ENCODE assay signal across 4 fruit fly cellular contexts in the genomic region with DNA sequence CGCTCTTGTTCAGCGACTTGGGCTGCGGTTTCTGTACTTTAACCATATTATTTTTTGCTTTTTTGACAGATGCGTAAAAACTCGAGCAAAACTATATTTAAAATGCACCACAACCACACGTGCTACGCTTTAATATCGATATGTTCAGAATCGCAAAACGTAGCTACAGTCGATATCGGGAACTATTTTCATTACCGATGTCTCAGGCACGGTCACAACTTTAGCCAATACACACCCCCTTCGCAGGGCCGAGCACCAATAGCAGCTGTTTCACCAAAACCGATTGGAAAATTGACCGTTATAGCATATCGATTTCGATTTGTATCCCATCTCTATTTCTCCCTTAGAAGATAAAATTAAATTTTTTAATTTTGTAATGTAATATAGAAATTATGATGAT.
TF ChIP-seq lines count a peak whose summit lies in the region.

Gene CG13096 (minus strand): TSS at position 144 of the 400 bp plus-strand sequence.

- TF ChIP-seq CTCF in S2 (optimal IDR thresholded peaks at IDR 0.05; lab: Kevin White, UChicago): peak; percentile 63 to 66
- TF ChIP-seq CTCF in whole organism, embryonic (GFP tag; optimal IDR thresholded peaks at IDR 0.05; lab: Kevin White, UChicago): peak; percentile 47

TF ChIP-seq in whole organism, adult, 20 proteins besides CTCF, POLR2A, EP300 and RAD21:
- TF ChIP-seq CG7101 (tag; optimal IDR thresholded peaks at IDR 0.05; lab: Kevin White, UChicago) (peak; percentile 24), bab1 (GFP tag; optimal IDR thresholded peaks at IDR 0.05; lab: Kevin White, UChicago) (peak; percentile 80), kay (GFP tag; lab: Kevin White, UChicago; ENCODE audit: borderline replicate concordance) (no peak), Hr96 (GFP tag; optimal IDR thresholded peaks at IDR 0.05; lab: Kevin White, UChicago) (no peak), Mnt (GFP tag; optimal IDR thresholded peaks at IDR 0.05; lab: Kevin White, UChicago) (peak; percentile 100), CG1620 (GFP tag; optimal IDR thresholded peaks at IDR 0.05; lab: Kevin White, UChicago) (peak; percentile 38), Crg-1 (GFP tag; optimal IDR thresholded peaks at IDR 0.05; lab: Kevin White, UChicago) (peak; percentile 6), ovo (GFP tag; optimal IDR thresholded peaks at IDR 0.05; lab: Kevin White, UChicago) (peak; percentile 53)
TF ChIP-seq in whole organism, adult: peak in this region for 6.

TF ChIP-seq in whole organism, embryonic, 481 proteins besides CTCF, POLR2A, EP300 and RAD21 (continues in another document):
- TF ChIP-seq CG11504 (tag; optimal IDR thresholded peaks at IDR 0.05; lab: Kevin White, UChicago) (no peak), HLH4C (GFP tag; IDR thresholded peaks at IDR 0.05; lab: Robert Waterston, UW; ENCODE audit: partially characterized antibody) (peak; percentile 98), zen2 (GFP tag; IDR thresholded peaks at IDR 0.05; lab: Robert Waterston, UW; ENCODE audit: partially characterized antibody) (peak; percentile 98), CG9437 (GFP tag; optimal IDR thresholded peaks at IDR 0.05; lab: Kevin White, UChicago) (peak; percentile 87), vnd (GFP tag; IDR thresholded peaks at IDR 0.05; lab: Robert Waterston, UW; ENCODE audit: partially characterized antibody) (peak; percentile 97), Poxn (GFP tag; IDR thresholded peaks at IDR 0.05; lab: Robert Waterston, UW) (no peak), mld (GFP tag; IDR thresholded peaks at IDR 0.05; lab: Robert Waterston, UW; ENCODE audit: partially characterized antibody) (peak; percentile 94), exex (tag; optimal IDR thresholded peaks at IDR 0.05; lab: Kevin White, UChicago) (peak; percentile 24), CG12071 (GFP tag; optimal IDR thresholded peaks at IDR 0.05; lab: Kevin White, UChicago) (no peak), CG17829 (tag; optimal IDR thresholded peaks at IDR 0.05; lab: Kevin White, UChicago) (peak; percentile 79), BEAF-32 (GFP tag; optimal IDR thresholded peaks at IDR 0.05; lab: Kevin White, UChicago) (peak; percentile 99), Antp (GFP tag; optimal IDR thresholded peaks at IDR 0.05; lab: Kevin White, UChicago) (peak; percentile 18), CG7928 (GFP tag; optimal IDR thresholded peaks at IDR 0.05; lab: Kevin White, UChicago) (peak; percentile 81), inv (GFP tag; IDR thresholded peaks at IDR 0.05; lab: Robert Waterston, UW; ENCODE audit: partially characterized antibody) (peak; percentile 97), CG15601 (tag; optimal IDR thresholded peaks at IDR 0.05; lab: Kevin White, UChicago) (peak; percentile 59), CG10462 (GFP tag; optimal IDR thresholded peaks at IDR 0.05; lab: Kevin White, UChicago) (peak; percentile 30), Rfx (GFP tag; IDR thresholded peaks at IDR 0.05; lab: Robert Waterston, UW) (peak; percentile 66), amos (GFP tag; IDR thresholded peaks at IDR 0.05; lab: Robert Waterston, UW; ENCODE audit: partially characterized antibody) (peak; percentile 99), Atf-2 (GFP tag; optimal IDR thresholded peaks at IDR 0.05; lab: Kevin White, UChicago) (no peak), tna (GFP tag; IDR thresholded peaks at IDR 0.05; lab: Robert Waterston, UW; ENCODE audit: partially characterized antibody) (peak; percentile 97), insv (GFP tag; optimal IDR thresholded peaks at IDR 0.05; lab: Kevin White, UChicago) (peak in 1 of 2 experiments; percentile 37), CHES-1-like (GFP tag; optimal IDR thresholded peaks at IDR 0.05; lab: Kevin White, UChicago) (peak; percentile 51), CG7987 (GFP tag; optimal IDR thresholded peaks at IDR 0.05; lab: Kevin White, UChicago) (peak; percentile 80), Max (GFP tag; optimal IDR thresholded peaks at IDR 0.05; lab: Kevin White, UChicago) (peak; percentile 96), CG10267 (tag; optimal IDR thresholded peaks at IDR 0.05; lab: Kevin White, UChicago) (peak; percentile 74), ERR (GFP tag; optimal IDR thresholded peaks at IDR 0.05; lab: Kevin White, UChicago) (peak; percentile 15), CG9609 (GFP tag; optimal IDR thresholded peaks at IDR 0.05; lab: Kevin White, UChicago) (peak; percentile 35), CG6689 (GFP tag; IDR thresholded peaks at IDR 0.05; lab: Robert Waterston, UW) (no peak), Gug (GFP tag; IDR thresholded peaks at IDR 0.05; lab: Robert Waterston, UW) (peak; percentile 9; the same call in 1 of the 4 replicates), Ets65A (GFP tag; lab: Kevin White, UChicago) (peak; percentile 83), CG13894 (tag; optimal IDR thresholded peaks at IDR 0.05; lab: Kevin White, UChicago) (peak; percentile 82), Doc2 (GFP tag; IDR thresholded peaks at IDR 0.05; lab: Robert Waterston, UW) (no peak), Opbp (GFP tag; IDR thresholded peaks at IDR 0.05; lab: Robert Waterston, UW; ENCODE audit: partially characterized antibody) (peak; percentile 98), CG2712 (tag; optimal IDR thresholded peaks at IDR 0.05; lab: Kevin White, UChicago) (peak; percentile 65), YL-1 (GFP tag; optimal IDR thresholded peaks at IDR 0.05; lab: Kevin White, UChicago) (peak; percentile 74), CG12155 (GFP tag; optimal IDR thresholded peaks at IDR 0.05; lab: Kevin White, UChicago) (peak; percentile 21), CG2202 (tag; optimal IDR thresholded peaks at IDR 0.05; lab: Kevin White, UChicago) (no peak)

TF ChIP-seq in whole organism, wandering third instar larva, 38 proteins besides CTCF, POLR2A, EP300 and RAD21:
- no peak for TF ChIP-seq Jra (GFP tag; optimal IDR thresholded peaks at IDR 0.05; lab: Kevin White, UChicago)
- no peak for TF ChIP-seq dl (GFP tag; optimal IDR thresholded peaks at IDR 0.05; lab: Kevin White, UChicago; ENCODE audit: insufficient read depth in 1 of 2, partially characterized antibody in 2 of 2)
- TF ChIP-seq sv (GFP tag; optimal IDR thresholded peaks at IDR 0.05; lab: Kevin White, UChicago): peak; percentile 7
- no peak for TF ChIP-seq CrebA (GFP tag; optimal IDR thresholded peaks at IDR 0.05; lab: Kevin White, UChicago; ENCODE audit: borderline replicate concordance)
- TF ChIP-seq Myc (optimal IDR thresholded peaks at IDR 0.05; lab: Kevin White, UChicago): peak; percentile 74
TF ChIP-seq in whole organism, wandering third instar larva: peak in this region for 2.
